Fruit fly (Drosophila melanogaster) ovary, adult (tissue): ENCODE measurements around the gene DIP-alpha.

ENCODE experiments used
- CG17801 ChIP-seq: fragments of 200-800 bp; optimal IDR thresholded peaks from 2 replicates; lab custom pipeline; 2019; ENCODE audit warnings: missing biosample characterization, mild to moderate bottlenecking, missing genetic modification characterization, moderate library complexity; ENCODE audit not compliant: partially characterized antibody

The DIP-alpha gene

dm6 chrX:3458491-3458890 is 113.0 kb downstream of the DIP-alpha start:
- TF ChIP-seq CG17801 (GFP tag; lab: Kevin White, UChicago), result peak; percentile 14

DNA sequence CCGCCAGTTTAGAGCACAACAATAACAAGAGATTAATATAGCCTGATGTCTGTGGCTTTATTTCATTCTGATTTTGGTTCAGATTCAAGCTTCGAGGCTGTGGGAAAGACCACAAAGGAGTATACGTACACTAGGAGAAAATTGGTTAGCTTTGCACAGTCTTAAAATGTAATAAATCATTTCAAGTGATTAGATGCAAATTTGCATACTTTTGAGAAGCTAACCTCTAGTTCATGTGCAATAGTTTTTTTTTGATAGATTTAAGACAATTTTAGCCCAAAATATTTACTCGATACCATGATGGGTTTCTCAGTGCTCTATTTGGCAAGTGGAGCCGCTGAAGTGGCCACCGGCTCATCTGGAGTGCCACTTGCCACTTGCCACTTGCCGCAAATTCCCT is 113.9 kb downstream of the DIP-alpha start:
- no peak for TF ChIP-seq CG17801 (GFP tag; lab: Kevin White, UChicago)
